Worm (Caenorhabditis elegans): ENCODE measurements around the gene met-2.

ce11 chrIII:8429035-8429434 is 53.9 kb downstream of the met-2 start, which contains the start of gene ZK1236.1:
- TF ChIP-seq nhr-76 (tag; optimal IDR thresholded peaks at IDR 0.05) (no peak), lsy-2 (tag; optimal IDR thresholded peaks at IDR 0.05) (no peak), ztf-11 (tag; optimal IDR thresholded peaks at IDR 0.05) (no peak)

Data from whole organism, mixed stage, embryonic.